Worm (Caenorhabditis elegans) whole organism, L4/young adult: Measurements from ENCODE around the gene F13D12.3.
"Not testable (repeated sequence)": the region's sequence is repeated elsewhere in the genome, so short reads cannot be mapped to it uniquely, and the experiment has no call there.

ENCODE experiments used
- W03F9.2 ChIP-seq: fragments of 150-350 bp; optimal IDR thresholded peaks from 2 replicates; lab custom pipeline; 2014; ENCODE audit warnings: missing biosample characterization, missing genetic modification characterization
- dao-5 ChIP-seq: sonication (generic microtip); optimal IDR thresholded peaks from 2 replicates; lab custom pipeline; 2016; ENCODE audit warnings: missing genotype, missing genetic modification characterization, moderate library complexity, missing compliant biosample characterization
- him-1 ChIP-seq: sonication (generic microtip); optimal IDR thresholded peaks from 2 replicates; lab custom pipeline; 2016; ENCODE audit warnings: missing genotype, missing genetic modification reagents, missing genetic modification characterization, missing compliant biosample characterization

The F13D12.3 gene

DNA sequence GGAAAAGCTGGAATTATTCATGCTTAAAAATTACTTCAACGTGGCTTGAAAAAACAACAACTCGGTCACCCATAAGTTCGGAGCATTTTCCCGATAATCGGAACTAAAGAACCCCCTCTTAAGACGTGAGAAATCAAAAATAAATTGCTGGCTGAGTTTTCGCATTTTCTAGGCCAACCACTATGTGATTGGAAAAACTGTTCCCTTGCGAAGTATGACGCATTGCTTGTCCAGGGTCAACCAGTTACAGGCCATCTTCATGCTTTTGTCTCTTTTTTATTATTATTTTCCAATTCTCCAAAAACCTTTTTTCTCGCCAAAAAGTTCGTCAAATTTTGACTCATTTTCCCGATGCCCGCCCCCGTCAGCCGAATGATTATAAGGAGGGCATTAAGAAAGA is at the start of gene F13D12.3:
TSS of gene F13D12.3 (plus strand) at position 301 of the 400 bp plus-strand sequence.
- no peak for TF ChIP-seq him-1 (tag; lab: Kevin White, UChicago)
- TF ChIP-seq dao-5 (tag; lab: Kevin White, UChicago) = no peak
- no peak for TF ChIP-seq W03F9.2 (tag; lab: Kevin White, UChicago)

DNA sequence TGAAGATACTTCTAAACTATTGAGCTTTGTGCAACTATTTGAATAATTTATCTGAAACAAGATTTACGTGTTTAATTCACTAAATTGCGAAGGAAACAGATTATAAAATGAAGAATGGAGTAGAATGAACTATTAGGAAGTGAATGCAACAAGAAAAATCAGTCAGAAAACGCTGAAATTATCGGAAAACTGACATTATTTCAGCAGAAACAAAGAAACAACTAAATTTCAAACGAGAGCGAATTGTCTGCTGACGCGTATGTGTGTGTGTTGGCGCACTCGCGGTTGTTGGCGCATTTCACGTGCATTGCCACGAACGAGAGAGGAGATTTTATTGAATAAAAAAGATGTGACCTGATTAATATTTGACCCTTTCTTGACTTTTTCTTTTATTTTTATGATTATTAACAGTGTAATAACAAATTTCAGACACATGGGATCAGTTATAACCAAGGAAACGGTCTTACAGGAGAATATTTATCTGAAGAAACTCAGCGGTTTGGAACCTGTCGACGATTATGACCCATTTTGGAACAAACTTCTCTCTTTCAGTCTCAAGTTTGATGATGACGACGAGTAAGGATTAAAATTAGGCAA is 44.2 kb upstream of the F13D12.3 start, which contains the start of the genes trr-1 and C47D12.2:
TSS of gene trr-1 (minus strand) at position 51 of the 597 bp plus-strand sequence.
TSS of gene C47D12.2 (plus strand) at position 430 of the 597 bp plus-strand sequence.
- TF ChIP-seq him-1 (tag; lab: Kevin White, UChicago) = no peak
- no peak for TF ChIP-seq W03F9.2 (tag; lab: Kevin White, UChicago)
- TF ChIP-seq dao-5 (tag; lab: Kevin White, UChicago) = no peak

DNA sequence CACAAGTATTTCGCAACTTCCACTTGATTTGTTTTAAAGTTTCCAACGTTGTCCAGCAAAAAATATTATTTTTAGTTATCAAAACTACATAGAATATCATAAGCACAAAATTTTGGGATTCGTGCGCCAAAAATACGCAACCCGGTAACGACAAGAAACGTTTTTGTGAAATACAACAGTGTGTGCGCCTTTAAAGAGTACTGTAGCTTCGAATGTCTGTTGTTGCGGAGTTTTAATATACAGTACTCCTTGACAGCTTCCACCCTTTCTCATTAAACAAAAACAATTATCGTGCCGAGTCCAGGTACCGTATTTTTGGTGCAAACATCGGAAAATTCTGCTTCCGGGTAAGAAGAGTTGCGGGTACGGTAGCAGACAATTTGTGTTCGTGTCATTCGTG is 40.0 kb upstream of the F13D12.3 start:
- TF ChIP-seq W03F9.2 (tag; lab: Kevin White, UChicago) (no peak), him-1 (tag; lab: Kevin White, UChicago) (no peak), dao-5 (tag; lab: Kevin White, UChicago) (no peak)

DNA sequence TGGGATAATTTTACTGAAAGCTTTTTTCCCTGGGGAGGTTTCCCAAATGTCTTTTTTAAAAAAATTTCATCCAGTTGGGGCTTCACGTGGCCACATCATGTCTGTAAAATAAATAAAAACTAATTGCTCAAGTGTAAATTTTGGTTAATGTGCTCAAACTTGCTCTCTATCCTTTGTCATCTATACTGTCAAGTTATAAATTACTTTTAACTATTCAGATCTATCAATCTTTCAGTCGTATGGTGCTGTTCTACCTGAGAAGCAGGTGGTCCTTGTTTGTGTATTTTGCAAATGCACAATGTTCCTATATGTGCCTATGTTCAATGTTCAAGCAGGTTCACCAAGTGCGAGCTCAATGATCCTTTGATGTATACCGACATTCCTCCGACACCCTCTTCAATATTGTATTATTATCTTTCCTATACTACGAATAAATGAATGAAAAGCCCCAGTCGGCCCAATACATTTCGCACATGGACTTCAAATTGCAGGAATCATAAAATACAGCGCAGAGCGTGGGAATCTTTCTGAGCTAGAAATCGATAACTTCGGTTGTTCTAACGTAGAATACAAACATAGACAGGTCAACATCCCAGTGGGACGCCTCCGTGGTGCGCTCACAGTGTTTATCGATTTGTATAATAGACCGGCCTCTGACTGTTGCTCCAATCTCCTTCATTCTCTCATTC is 38.9 kb upstream of the F13D12.3 start, which contains the start of the genes sfxn-1.4 and C47D12.4:
TSS of gene sfxn-1.4 (minus strand) at position 101 of the 689 bp plus-strand sequence.
TSS of gene C47D12.4 (plus strand) at position 639 of the 689 bp plus-strand sequence.
- TF ChIP-seq dao-5 (tag; lab: Kevin White, UChicago) (no peak), him-1 (tag; lab: Kevin White, UChicago) (no peak)

DNA sequence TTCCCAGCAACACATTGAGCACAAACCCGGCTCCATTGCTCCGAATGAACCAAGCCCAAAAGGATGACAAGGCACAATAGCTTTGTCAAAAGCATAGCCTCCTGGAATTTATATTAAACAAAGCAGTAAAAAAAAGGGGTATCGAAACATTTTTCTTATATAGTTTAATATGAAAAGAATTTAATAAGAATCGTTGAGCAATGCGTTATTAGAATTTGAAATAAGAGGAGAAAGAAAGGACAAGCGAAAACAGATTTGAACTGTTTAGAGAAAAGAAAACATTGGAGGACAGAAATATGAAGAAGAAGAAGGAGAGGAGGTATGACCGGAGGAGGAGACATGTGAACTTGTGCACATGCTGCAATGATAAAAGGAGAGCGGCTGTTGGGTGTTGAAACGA is 35.0 kb upstream of the F13D12.3 start, which contains the start of gene C47D12.5:
TSS of gene C47D12.5 (minus strand) at position 101 of the 400 bp plus-strand sequence.
- TF ChIP-seq W03F9.2 (tag; lab: Kevin White, UChicago) (no peak), him-1 (tag; lab: Kevin White, UChicago) (no peak), dao-5 (tag; lab: Kevin White, UChicago) (no peak)

DNA sequence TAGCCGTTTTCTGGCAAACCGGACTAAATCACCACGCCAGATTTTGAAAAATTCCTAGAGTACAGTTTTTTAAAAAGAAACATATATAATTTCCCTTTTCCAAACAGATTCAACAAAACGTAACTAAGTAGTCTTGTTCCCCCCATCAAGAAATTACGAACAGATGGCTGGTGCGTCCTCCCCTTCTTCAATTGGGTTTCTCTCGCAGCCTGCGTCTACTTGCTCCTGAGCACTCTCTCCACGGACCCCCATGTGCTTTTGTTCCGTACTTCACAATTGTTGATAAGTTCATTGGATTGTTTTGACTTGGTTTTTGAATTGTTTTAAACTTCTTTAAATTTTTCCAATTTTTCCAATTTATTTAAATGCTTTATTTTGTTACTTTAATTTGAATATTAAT is 32.2 kb upstream of the F13D12.3 start:
- TF ChIP-seq W03F9.2 (tag; lab: Kevin White, UChicago) = no peak
- no peak for TF ChIP-seq dao-5 (tag; lab: Kevin White, UChicago)
- TF ChIP-seq him-1 (tag; lab: Kevin White, UChicago) = no peak

DNA sequence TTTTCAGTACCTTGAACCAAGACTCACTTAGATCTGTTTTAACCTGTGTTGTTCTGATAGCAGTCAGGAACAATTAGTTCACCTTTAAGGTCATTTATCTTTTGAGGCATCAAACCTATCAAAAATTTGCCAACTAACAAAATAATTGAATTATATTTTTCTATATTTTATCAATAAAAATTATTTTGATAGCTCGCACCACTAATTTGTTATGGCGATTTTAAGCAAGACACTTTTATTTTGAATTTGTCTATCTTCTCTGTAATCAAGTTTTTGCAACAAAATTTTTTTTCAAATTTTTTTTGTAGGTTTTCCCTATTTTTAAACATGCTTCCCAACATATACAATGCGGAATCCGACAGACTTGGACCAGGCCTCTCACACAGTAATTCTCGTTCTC is 31.6 kb upstream of the F13D12.3 start, which contains the start of gene kel-1:
TSS of gene kel-1 (plus strand) at position 301 of the 400 bp plus-strand sequence.
- TF ChIP-seq W03F9.2 (tag; lab: Kevin White, UChicago) (no peak), him-1 (tag; lab: Kevin White, UChicago) (no peak), dao-5 (tag; lab: Kevin White, UChicago) (no peak)

DNA sequence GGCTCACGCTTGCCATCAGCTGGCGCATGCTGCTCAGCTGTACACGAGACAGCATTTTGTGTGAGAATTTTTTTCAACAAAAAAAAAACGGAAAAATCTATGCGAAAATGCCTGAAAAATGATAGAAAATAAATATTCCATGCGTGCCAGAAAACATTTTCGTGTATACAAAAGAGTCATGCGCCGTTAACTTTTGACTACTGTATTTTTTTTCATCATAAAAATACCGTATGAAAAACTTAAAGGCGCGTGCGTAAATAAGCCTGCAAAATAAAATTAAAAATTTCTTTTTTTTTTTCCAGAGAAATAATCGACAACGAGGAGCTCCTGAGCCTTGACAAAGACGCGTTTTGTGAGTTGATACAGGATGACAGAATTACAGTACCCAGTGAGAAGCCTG is 30.3 kb upstream of the F13D12.3 start:
- TF ChIP-seq dao-5 (tag; lab: Kevin White, UChicago) = no peak
- TF ChIP-seq W03F9.2 (tag; lab: Kevin White, UChicago) = no peak
- no peak for TF ChIP-seq him-1 (tag; lab: Kevin White, UChicago)

DNA sequence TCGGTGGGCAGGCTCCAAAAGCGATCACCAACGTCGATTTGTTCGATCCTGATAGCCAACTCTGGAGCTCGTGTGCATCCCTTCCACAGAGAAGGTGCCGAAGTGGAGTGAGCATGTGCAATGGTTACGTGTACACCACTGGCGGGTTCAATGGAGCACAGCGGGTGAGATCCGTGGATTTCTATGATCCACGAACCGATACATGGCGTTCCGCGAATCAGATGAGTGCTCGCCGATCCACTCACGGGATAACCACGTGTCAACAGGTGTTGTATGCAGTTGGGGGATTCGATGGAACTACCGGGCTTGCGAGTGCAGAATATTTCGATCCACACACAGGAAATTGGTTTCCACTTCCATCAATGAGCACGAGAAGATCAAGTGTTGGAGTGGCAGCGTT is 29.3 kb upstream of the F13D12.3 start:
- no peak for TF ChIP-seq dao-5 (tag; lab: Kevin White, UChicago)
- TF ChIP-seq W03F9.2 (tag; lab: Kevin White, UChicago) = no peak
- no peak for TF ChIP-seq him-1 (tag; lab: Kevin White, UChicago)

DNA sequence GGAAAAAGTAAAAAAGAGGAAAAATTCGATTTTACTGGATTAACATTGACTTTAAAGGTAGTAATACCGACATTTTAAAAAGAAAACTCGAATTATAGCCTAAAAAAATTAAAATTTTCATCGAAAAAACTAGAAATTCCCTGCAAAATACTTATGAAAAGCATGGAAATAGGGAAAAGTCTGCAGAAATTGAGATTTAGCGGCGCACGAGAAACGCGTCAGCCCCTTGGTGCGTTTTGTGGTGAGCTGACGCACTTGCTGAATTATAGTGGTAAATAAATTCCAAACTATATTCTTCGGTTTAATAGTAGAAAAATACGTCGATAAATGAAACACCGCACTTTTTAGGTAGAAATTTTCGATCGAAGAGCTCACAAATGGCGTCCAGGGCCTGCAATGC is 25.8 kb upstream of the F13D12.3 start:
- TF ChIP-seq dao-5 (tag; lab: Kevin White, UChicago) = no peak
- TF ChIP-seq him-1 (tag; lab: Kevin White, UChicago) = no peak
- no peak for TF ChIP-seq W03F9.2 (tag; lab: Kevin White, UChicago)

DNA sequence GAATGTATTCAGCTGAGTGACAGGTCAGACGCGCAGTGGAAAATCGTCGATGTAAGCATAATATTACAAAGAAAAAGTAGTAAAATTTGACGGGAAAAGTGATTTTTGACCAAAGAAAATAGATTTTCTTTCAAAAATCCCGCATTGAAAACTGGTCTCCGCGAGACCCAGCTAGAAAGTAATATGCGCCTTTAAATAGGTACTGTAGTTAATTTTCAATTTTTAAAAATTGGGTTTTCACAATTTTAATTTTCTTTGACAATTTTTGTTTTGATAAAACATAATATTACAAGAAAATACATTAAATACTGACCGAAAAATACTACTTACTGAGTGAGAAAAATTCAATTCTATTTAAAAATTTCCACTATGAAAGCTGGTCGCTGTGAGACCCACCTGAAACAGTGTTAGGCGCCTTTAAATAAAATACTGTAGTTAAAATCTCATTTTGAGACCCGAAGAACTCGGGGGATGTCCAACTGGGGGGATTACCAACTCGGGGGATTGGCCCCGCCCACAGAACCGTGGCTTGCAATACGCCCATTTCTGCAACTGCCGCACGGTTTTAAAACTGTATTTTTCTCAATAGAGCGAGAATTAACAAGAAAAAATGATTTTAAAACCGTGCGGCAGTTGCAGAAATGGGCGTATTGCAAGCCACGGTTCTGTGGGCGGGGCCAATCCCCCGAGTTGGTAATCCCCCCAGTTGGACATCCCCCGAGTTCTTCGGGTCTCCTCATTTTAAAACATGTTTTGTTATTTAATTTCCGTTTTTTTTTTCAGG is 24.8 kb upstream of the F13D12.3 start, which contains the start of gene tars-1:
TSS of gene tars-1 (minus strand) at position 497 of the 784 bp plus-strand sequence.
- not testable (repeated sequence) for TF ChIP-seq dao-5, him-1, W03F9.2 (tag; lab: Kevin White, UChicago)

DNA sequence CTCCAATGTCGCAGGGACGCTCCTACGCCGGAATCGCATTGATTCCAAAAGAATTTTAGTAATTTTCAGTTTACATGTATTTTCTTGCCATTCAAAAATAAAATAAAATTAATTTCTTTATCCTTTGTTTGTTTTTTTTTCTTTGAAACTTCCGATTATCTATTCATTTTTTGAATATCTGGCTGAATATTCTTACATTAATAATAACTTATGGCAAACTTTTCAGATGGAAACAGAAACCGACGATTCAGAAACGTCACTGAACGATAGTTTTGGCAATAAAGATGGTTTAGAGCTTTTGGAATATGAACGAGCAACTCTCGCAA is 24.3 kb upstream of the F13D12.3 start, which contains the start of gene xpf-1:
TSS of gene xpf-1 (plus strand) at position 227 of the 326 bp plus-strand sequence.
- TF ChIP-seq W03F9.2 (tag; lab: Kevin White, UChicago) = no peak
- TF ChIP-seq him-1 (tag; lab: Kevin White, UChicago) = no peak
- TF ChIP-seq dao-5 (tag; lab: Kevin White, UChicago) = no peak
